Worm (Caenorhabditis elegans): ENCODE results near the gene F45E1.4.

- no peak for TF ChIP-seq ama-1 (optimal IDR thresholded peaks at IDR 0.05)
- no peak for TF ChIP-seq nhr-237 (tag; optimal IDR thresholded peaks at IDR 0.05)
Measured at ce11 chrX:8027509-8027908, 41.7 kb downstream of the F45E1.4 start.
